Worm (Caenorhabditis elegans) whole organism, L4 larva: ENCODE data around the gene wrt-4.
A peak's percentile ranks its signal among the peaks of the same experiment; 100 is the strongest.

Source experiments
- F10B5.3 ChIP-seq: sonication (generic microtip); optimal IDR thresholded peaks from 2 replicates; lab custom pipeline; 2016; ENCODE audit warnings: mild to moderate bottlenecking, missing genetic modification characterization, missing compliant biosample characterization
- F49E8.2 ChIP-seq: sonication (generic microtip); optimal IDR thresholded peaks from 2 replicates; lab custom pipeline; 2016; ENCODE audit warnings: missing compliant biosample characterization, mild to moderate bottlenecking, missing genetic modification characterization, borderline replicate concordance
- Y5F2A.4 ChIP-seq: fragments of 200-800 bp; sonication (Bioruptor generic); optimal IDR thresholded peaks from 2 replicates; lab custom pipeline; 2018; ENCODE audit warnings: mild to moderate bottlenecking, missing genetic modification characterization, missing compliant biosample characterization
- ZK546.5 ChIP-seq, 2 experiments: sonication (generic microtip); optimal IDR thresholded peaks; 2 replicates each; lab custom pipeline; 2017; ENCODE audit warnings: missing biosample characterization in 2 of 2, missing genetic modification characterization in 2 of 2
- arid-1 ChIP-seq: fragments of 200-800 bp; sonication (Bioruptor generic); conservative IDR thresholded peaks from 2 replicates; pipeline ENCODE4 v1.3.6; 2022; ENCODE audit warnings: missing genetic modification reagents, missing genetic modification characterization, missing compliant biosample characterization
- ceh-28 ChIP-seq: fragments of 150-350 bp; optimal IDR thresholded peaks from 2 replicates; lab custom pipeline; 2014; ENCODE audit warnings: missing biosample characterization, missing genetic modification reagents, missing genetic modification characterization
- dmd-9 ChIP-seq: fragments of 200-800 bp; sonication (Bioruptor generic); IDR thresholded peaks from 2 replicates; pipeline ENCODE4 v1.3.6; 2022; ENCODE audit warnings: missing genetic modification reagents, missing genetic modification characterization, missing compliant biosample characterization
- duxl-1 ChIP-seq: sonication (generic microtip); optimal IDR thresholded peaks from 2 replicates; lab custom pipeline; 2016; ENCODE audit warnings: mild to moderate bottlenecking, missing genetic modification characterization, moderate library complexity, missing compliant biosample characterization; ENCODE audit not compliant: poor library complexity
- dve-1 ChIP-seq: sonication (generic microtip); optimal IDR thresholded peaks from 2 replicates; lab custom pipeline; 2017; ENCODE audit warnings: antibody characterized with exemption, mild to moderate bottlenecking, missing genetic modification characterization, missing compliant biosample characterization; ENCODE audit not compliant: insufficient read depth
- fos-1 ChIP-seq: fragments of 150-350 bp; optimal IDR thresholded peaks from 2 replicates; lab custom pipeline; 2014; ENCODE audit warnings: missing biosample characterization, missing genetic modification characterization
- hlh-30 ChIP-seq: sonication (generic microtip); optimal IDR thresholded peaks from 2 replicates; lab custom pipeline; 2017; ENCODE audit warnings: antibody characterized with exemption, mild to moderate bottlenecking, missing genetic modification characterization, missing compliant biosample characterization; ENCODE audit not compliant: insufficient read depth
- hmg-1.1 ChIP-seq: fragments of 200-800 bp; sonication (Bioruptor generic); IDR thresholded peaks from 2 replicates; pipeline ENCODE4 v1.3.6; 2022; ENCODE audit warnings: missing genetic modification reagents, missing genetic modification characterization, missing compliant biosample characterization
- jun-1 ChIP-seq: fragments of 150-350 bp; optimal IDR thresholded peaks from 2 replicates; lab custom pipeline; 2014; ENCODE audit warnings: missing biosample characterization, missing genetic modification reagents, missing genetic modification characterization
- lim-7 ChIP-seq: fragments of 200-800 bp; sonication (Bioruptor generic); IDR thresholded peaks from 2 replicates; pipeline ENCODE4 v1.3.6; 2022; ENCODE audit warnings: missing genetic modification characterization, missing compliant biosample characterization
- lin-15B ChIP-seq: fragments of 150-350 bp; sonication (generic microtip); optimal IDR thresholded peaks from 3 replicates; lab custom pipeline; 2014; ENCODE audit warnings: missing biosample characterization, missing genetic modification characterization
- lin-39 ChIP-seq: fragments of 150-350 bp; optimal IDR thresholded peaks from 2 replicates; lab custom pipeline; 2014; ENCODE audit warnings: missing biosample characterization, missing genetic modification reagents, missing genetic modification characterization
- lir-3 ChIP-seq: sonication (generic microtip); optimal IDR thresholded peaks from 2 replicates; lab custom pipeline; 2016; ENCODE audit warnings: mild to moderate bottlenecking, missing genetic modification characterization, missing compliant biosample characterization
- lsy-2 ChIP-seq, 2 experiments: fragments of 150-350 bp in 1 of 2; sonication (generic microtip) in 1 of 2; optimal IDR thresholded peaks; 2 replicates each; lab custom pipeline; 2014 to 2017; ENCODE audit warnings: missing biosample characterization in 2 of 2, missing genetic modification characterization in 2 of 2
- madf-9 ChIP-seq: fragments of 200-800 bp; sonication (Bioruptor generic); conservative IDR thresholded peaks from 2 replicates; pipeline ENCODE4 v1.3.6; 2022; ENCODE audit warnings: missing genetic modification reagents, missing genetic modification characterization, missing compliant biosample characterization
- mep-1 ChIP-seq: fragments of 150-350 bp; sonication (generic microtip); optimal IDR thresholded peaks from 3 replicates; lab custom pipeline; 2014; ENCODE audit warnings: missing biosample characterization, missing genetic modification characterization
- mes-2 ChIP-seq: sonication (generic microtip); optimal IDR thresholded peaks from 2 replicates; lab custom pipeline; 2016; ENCODE audit warnings: missing genotype, mild to moderate bottlenecking, missing genetic modification characterization, missing compliant biosample characterization; ENCODE audit not compliant: poor library complexity, severe bottlenecking
- mxl-2 ChIP-seq: fragments of 200-800 bp; sonication (Bioruptor generic); conservative IDR thresholded peaks from 2 replicates; pipeline ENCODE4 v1.3.6; 2022; ENCODE audit warnings: missing genetic modification reagents, missing genetic modification characterization, missing compliant biosample characterization
- nhr-10 ChIP-seq: fragments of 150-350 bp; optimal IDR thresholded peaks from 2 replicates; lab custom pipeline; 2014; ENCODE audit warnings: missing biosample characterization, missing genetic modification characterization
- nhr-11 ChIP-seq: fragments of 150-350 bp; optimal IDR thresholded peaks from 2 replicates; lab custom pipeline; 2014; ENCODE audit warnings: missing biosample characterization, missing genetic modification characterization
- nhr-237 ChIP-seq: sonication (generic microtip); optimal IDR thresholded peaks from 2 replicates; lab custom pipeline; 2017; ENCODE audit warnings: missing biosample characterization, missing genetic modification characterization
- nhr-25 ChIP-seq: sonication (generic microtip); optimal IDR thresholded peaks from 2 replicates; lab custom pipeline; 2017; ENCODE audit warnings: missing genetic modification characterization, mild to moderate bottlenecking, missing compliant biosample characterization, antibody characterized with exemption, moderate library complexity, borderline replicate concordance; ENCODE audit not compliant: insufficient read depth
- pha-4 ChIP-seq, 2 experiments: fragments of 150-350 bp in 1 of 2; fragments of 200-800 bp in 1 of 2; sonication (Bioruptor generic) in 1 of 2; IDR thresholded peaks in 1 of 2; optimal IDR thresholded peaks in 1 of 2; 2 replicates each; pipeline versions ENCODE4 v1.3.6 to Lab custom; 2014 to 2022; ENCODE audit warnings: missing genetic modification characterization in 2 of 2, missing genetic modification reagents in 2 of 2, missing biosample characterization in 1 of 2, missing compliant biosample characterization in 1 of 2
- php-3 ChIP-seq: fragments of 200-800 bp; sonication (Bioruptor generic); IDR thresholded peaks from 2 replicates; pipeline ENCODE4 v1.3.6; 2022; ENCODE audit warnings: missing genetic modification reagents, missing genetic modification characterization, missing compliant biosample characterization
- pqm-1 ChIP-seq: sonication (generic microtip); optimal IDR thresholded peaks from 2 replicates; lab custom pipeline; 2017; ENCODE audit warnings: missing biosample characterization, missing genetic modification characterization
- sdz-12 ChIP-seq: fragments of 200-800 bp; sonication (Bioruptor generic); optimal IDR thresholded peaks from 2 replicates; lab custom pipeline; 2018; ENCODE audit warnings: mild to moderate bottlenecking, missing genetic modification characterization, missing compliant biosample characterization
- skn-1 ChIP-seq: fragments of 150-350 bp; optimal IDR thresholded peaks from 2 replicates; lab custom pipeline; 2014; ENCODE audit warnings: missing biosample characterization, missing genetic modification characterization
- tag-97 ChIP-seq: fragments of 200-800 bp; sonication (Bioruptor generic); IDR thresholded peaks from 2 replicates; pipeline ENCODE4 v1.3.6; 2022; ENCODE audit warnings: missing genetic modification characterization, missing compliant biosample characterization
- unc-39 ChIP-seq: sonication (generic microtip); optimal IDR thresholded peaks from 2 replicates; lab custom pipeline; 2017; ENCODE audit warnings: missing biosample characterization, missing genetic modification characterization
- unc-62 ChIP-seq, 3 experiments: fragments of 150-350 bp in 1 of 3; sonication (generic microtip); optimal IDR thresholded peaks in 2 of 3; peaks in 1 of 3; 1 replicate in 1 of 3; 2 replicates in 2 of 3; lab custom pipeline; 2014 to 2017; ENCODE audit warnings: missing biosample characterization in 3 of 3, missing genetic modification characterization in 3 of 3, missing genetic modification reagents in 3 of 3, missing genotype in 1 of 3
- ztf-7 ChIP-seq: fragments of 150-350 bp; optimal IDR thresholded peaks from 2 replicates; lab custom pipeline; 2014; ENCODE audit warnings: missing biosample characterization, missing genetic modification characterization

wrt-4 gene

ce11 chrX:15794977-15795376 is 37.9 kb upstream of the wrt-4 start, which contains the start of gene Y7A5A.10:
Y7A5A.10 (minus strand) TSS chrX:15795077.
- TF ChIP-seq hmg-1.1 (GFP tag; lab: Robert Waterston, UW) (no peak), nhr-11 (tag; lab: Kevin White, UChicago) (no peak), dve-1 (tag; lab: Kevin White, UChicago) (no peak), hlh-30 (no peak), mxl-2 (GFP tag; lab: Robert Waterston, UW) (no peak), tag-97 (GFP tag; lab: Robert Waterston, UW) (no peak), jun-1 (tag; lab: Kevin White, UChicago) (no peak), lin-39 (tag; lab: Kevin White, UChicago) (no peak)
- TF ChIP-seq, all 104 proteins: peak for 0

- no peak for TF ChIP-seq lin-15B (tag; lab: Kevin White, UChicago)
- no peak for TF ChIP-seq pqm-1 (tag; lab: Kevin White, UChicago)
- no peak for TF ChIP-seq lir-3 (tag; lab: Kevin White, UChicago)
- TF ChIP-seq F49E8.2: no peak
- peak in 1 of 2 experiments; percentile 19 for TF ChIP-seq unc-62 (GFP tag; optimal IDR thresholded peaks at IDR 0.05 in 1 of 2; lab: Kevin White, UChicago)
- TF ChIP-seq unc-62 (tag; optimal IDR thresholded peaks at IDR 0.05; lab: Kevin White, UChicago): no peak
- no peak for TF ChIP-seq mep-1 (tag; lab: Kevin White, UChicago)
- TF ChIP-seq duxl-1 (tag; lab: Kevin White, UChicago): no peak
- no peak for TF ChIP-seq Y5F2A.4
- no peak for TF ChIP-seq madf-9 (GFP tag; lab: Robert Waterston, UW)
Measured at ce11 chrX:15786726-15787125, 29.7 kb upstream of the wrt-4 start, which contains the start of gene Y7A5A.5. Y7A5A.5 (minus strand) TSS chrX:15786826.

DNA sequence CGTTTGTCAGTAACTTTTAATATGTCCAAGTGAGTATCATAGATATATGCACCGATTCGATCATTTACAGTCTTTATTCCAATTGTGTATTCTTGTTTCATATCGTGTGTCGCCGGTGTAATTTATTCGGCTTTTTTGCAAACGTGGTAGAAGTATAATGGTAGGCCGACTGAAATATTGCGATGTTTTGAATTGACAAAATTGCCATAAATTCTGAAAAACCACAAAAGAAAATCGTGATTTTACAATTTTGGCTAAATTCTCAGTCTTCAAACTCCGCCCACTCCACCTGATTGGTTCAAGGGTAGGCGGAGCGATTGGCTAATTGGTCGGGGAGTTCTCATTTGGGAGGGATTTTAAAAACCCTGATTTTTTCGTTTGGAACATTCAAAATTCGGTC is 27.5 kb upstream of the wrt-4 start, which contains the start of gene Y7A5A.3:
Gene Y7A5A.3 (minus strand): TSS at position 101 of the 400 bp plus-strand sequence.
- TF ChIP-seq unc-39 (tag; lab: Kevin White, UChicago) (no peak), sdz-12 (GFP tag; lab: Kevin White, UChicago) (no peak), nhr-11 (tag; lab: Kevin White, UChicago) (no peak), arid-1 (GFP tag; lab: Robert Waterston, UW) (no peak)

- TF ChIP-seq ztf-7 (tag; lab: Kevin White, UChicago): no peak
- TF ChIP-seq nhr-25 (tag; lab: Kevin White, UChicago): no peak
- no peak for TF ChIP-seq ZK546.5 (tag; optimal IDR thresholded peaks at IDR 0.05; lab: Kevin White, UChicago)
- no peak for TF ChIP-seq nhr-237
- no peak for TF ChIP-seq nhr-10 (tag; lab: Kevin White, UChicago)
- TF ChIP-seq lim-7 (GFP tag; lab: Robert Waterston, UW): no peak
- TF ChIP-seq lin-39 (tag; lab: Kevin White, UChicago): no peak
- no peak for TF ChIP-seq skn-1 (tag; lab: Kevin White, UChicago)
- no peak for TF ChIP-seq dmd-9 (GFP tag; lab: Robert Waterston, UW)
- no peak for TF ChIP-seq php-3 (GFP tag; lab: Robert Waterston, UW)
- no peak for TF ChIP-seq pha-4 (GFP tag; IDR thresholded peaks at IDR 0.05; lab: Robert Waterston, UW)
- TF ChIP-seq pha-4 (tag; optimal IDR thresholded peaks at IDR 0.05; lab: Kevin White, UChicago): no peak
- no peak for TF ChIP-seq fos-1 (tag; lab: Kevin White, UChicago)
- TF ChIP-seq F10B5.3 (tag; lab: Kevin White, UChicago): no peak
- TF ChIP-seq lsy-2 (tag; optimal IDR thresholded peaks at IDR 0.05; lab: Kevin White, UChicago): no peak
- no peak for TF ChIP-seq mes-2 (tag; lab: Kevin White, UChicago)
- no peak for TF ChIP-seq ceh-28 (tag; lab: Kevin White, UChicago)
- TF ChIP-seq, all 104 proteins: peak for 0
Measured at ce11 chrX:15782027-15782426, 25.0 kb upstream of the wrt-4 start, which contains the start of gene Y7A5A.24. Y7A5A.24 (minus strand) TSS chrX:15782127.
